Fruit fly (Drosophila melanogaster) whole organism, embryonic: ENCODE data around the gene CG5515.
A peak's percentile ranks its signal among the peaks of the same experiment; 100 is the strongest.

Source experiments
- Aef1 ChIP-seq: fragments of 200-800 bp; sonication (Bioruptor generic); IDR thresholded peaks from 3 replicates; pipeline ENCODE4 v1.3.6; 2022; ENCODE audit warnings: missing biosample characterization, missing genetic modification characterization
- CG1024 ChIP-seq: fragments of 200-800 bp; sonication (Bioruptor generic); IDR thresholded peaks from 2 replicates; pipeline ENCODE4 v1.3.6; 2022; ENCODE audit warnings: missing biosample characterization, missing genetic modification characterization
- CG10321 ChIP-seq: fragments of 200-800 bp; sonication (Bioruptor generic); IDR thresholded peaks from 2 replicates; pipeline ENCODE4 v1.3.6; 2022; ENCODE audit warnings: missing biosample characterization, missing genetic modification characterization
- CG10431 ChIP-seq: fragments of 200-800 bp; sonication (Bioruptor generic); optimal IDR thresholded peaks from 3 replicates; lab custom pipeline; 2018; ENCODE audit warnings: missing biosample characterization, mild to moderate bottlenecking, missing genetic modification characterization
- CG11696 ChIP-seq: fragments of 200-800 bp; sonication (Bioruptor generic); IDR thresholded peaks from 2 replicates; pipeline ENCODE4 v1.3.6; 2022; ENCODE audit warnings: missing biosample characterization, missing genetic modification characterization
- CG12219 ChIP-seq: fragments of 200-800 bp; sonication (Bioruptor generic); optimal IDR thresholded peaks from 3 replicates; lab custom pipeline; 2018; ENCODE audit warnings: missing biosample characterization, mild to moderate bottlenecking, missing genetic modification characterization
- CG12942 ChIP-seq: fragments of 200-800 bp; sonication (Bioruptor generic); optimal IDR thresholded peaks from 3 replicates; lab custom pipeline; 2016; ENCODE audit warnings: missing biosample characterization, missing genetic modification characterization
- CG13775 ChIP-seq: fragments of 200-800 bp; sonication (Bioruptor generic); optimal IDR thresholded peaks from 3 replicates; lab custom pipeline; 2017; ENCODE audit warnings: missing biosample characterization, mild to moderate bottlenecking, missing genetic modification characterization
- CG14667 ChIP-seq: fragments of 200-800 bp; sonication (Bioruptor generic); IDR thresholded peaks from 2 replicates; pipeline ENCODE4 v1.3.6; 2022; ENCODE audit warnings: missing biosample characterization, missing genetic modification characterization
- CG14965 ChIP-seq: fragments of 200-800 bp; sonication (Bioruptor generic); optimal IDR thresholded peaks from 2 replicates; lab custom pipeline; 2016; ENCODE audit warnings: missing biosample characterization, missing genetic modification characterization, borderline replicate concordance
- CG15601 ChIP-seq: fragments of 200-800 bp; sonication (Bioruptor generic); optimal IDR thresholded peaks from 3 replicates; lab custom pipeline; 2019; ENCODE audit warnings: missing biosample characterization, mild to moderate bottlenecking, missing genetic modification characterization, moderate library complexity
- CG16813 ChIP-seq: fragments of 200-800 bp; sonication (Bioruptor generic); IDR thresholded peaks from 3 replicates; pipeline ENCODE4 v1.3.6; 2022; ENCODE audit warnings: missing biosample characterization, missing genetic modification characterization; ENCODE audit not compliant: partially characterized antibody
- CG17385 ChIP-seq: fragments of 200-800 bp; sonication (Bioruptor generic); optimal IDR thresholded peaks from 3 replicates; lab custom pipeline; 2018; ENCODE audit warnings: missing biosample characterization, mild to moderate bottlenecking, missing genetic modification characterization
- CG30431 ChIP-seq: fragments of 200-800 bp; sonication (Bioruptor generic); optimal IDR thresholded peaks from 2 replicates; lab custom pipeline; 2017; ENCODE audit warnings: missing biosample characterization, missing genetic modification characterization
- CG31365 ChIP-seq: fragments of 200-800 bp; sonication (Bioruptor generic); optimal IDR thresholded peaks from 2 replicates; lab custom pipeline; 2018; ENCODE audit warnings: missing biosample characterization, mild to moderate bottlenecking, missing genetic modification characterization
- CG4820 ChIP-seq: fragments of 200-800 bp; sonication (Bioruptor generic); optimal IDR thresholded peaks from 3 replicates; lab custom pipeline; 2016; ENCODE audit warnings: missing biosample characterization, missing genetic modification characterization
- CG7372 ChIP-seq: fragments of 200-800 bp; sonication (Bioruptor generic); IDR thresholded peaks from 2 replicates; pipeline ENCODE4 v1.3.6; 2022; ENCODE audit warnings: missing biosample characterization, missing genetic modification characterization
- CG7786 ChIP-seq: fragments of 200-800 bp; sonication (Bioruptor generic); optimal IDR thresholded peaks from 2 replicates; lab custom pipeline; 2016; ENCODE audit warnings: missing biosample characterization, missing genetic modification characterization
- CG7839 ChIP-seq: fragments of 200-800 bp; sonication (Bioruptor generic); optimal IDR thresholded peaks from 3 replicates; lab custom pipeline; 2018; ENCODE audit warnings: missing biosample characterization, mild to moderate bottlenecking, missing genetic modification characterization, moderate library complexity
- H2.0 ChIP-seq: fragments of 200-800 bp; sonication (Bioruptor generic); IDR thresholded peaks from 2 replicates; pipeline ENCODE4 v1.3.6; 2022; ENCODE audit warnings: missing biosample characterization, missing genetic modification characterization
- HLH4C ChIP-seq: fragments of 200-800 bp; sonication (Bioruptor generic); IDR thresholded peaks from 3 replicates; pipeline ENCODE4 v1.3.6; 2022; ENCODE audit warnings: missing biosample characterization, missing genetic modification characterization; ENCODE audit not compliant: partially characterized antibody
- HmgZ ChIP-seq: fragments of 200-800 bp; sonication (Bioruptor generic); optimal IDR thresholded peaks from 2 replicates; lab custom pipeline; 2018; ENCODE audit warnings: missing biosample characterization, mild to moderate bottlenecking, missing genetic modification characterization
- Meics ChIP-seq: fragments of 200-800 bp; sonication (Bioruptor generic); optimal IDR thresholded peaks from 2 replicates; lab custom pipeline; 2017; ENCODE audit warnings: missing biosample characterization, mild to moderate bottlenecking, missing genetic modification characterization
- Nf-YC ChIP-seq: fragments of 200-800 bp; optimal IDR thresholded peaks from 3 replicates; lab custom pipeline; 2019; ENCODE audit warnings: missing biosample characterization, mild to moderate bottlenecking, missing genetic modification characterization, moderate library complexity
- Oaz ChIP-seq: fragments of 200-800 bp; sonication (Bioruptor generic); IDR thresholded peaks from 2 replicates; pipeline ENCODE4 v1.3.6; 2022; ENCODE audit warnings: missing biosample characterization, missing genetic modification characterization
- Sry-β ChIP-seq: fragments of 200-800 bp; sonication (Bioruptor generic); optimal IDR thresholded peaks from 2 replicates; lab custom pipeline; 2018; ENCODE audit warnings: missing biosample characterization, mild to moderate bottlenecking, missing genetic modification characterization, moderate library complexity
- ase ChIP-seq: fragments of 200-800 bp; sonication (Bioruptor generic); IDR thresholded peaks from 3 replicates; pipeline ENCODE4 v1.3.6; 2022; ENCODE audit warnings: missing biosample characterization, missing genetic modification characterization
- bcd ChIP-seq: fragments of 200-800 bp; sonication (Bioruptor generic); optimal IDR thresholded peaks from 2 replicates; lab custom pipeline; 2017; ENCODE audit warnings: missing biosample characterization, mild to moderate bottlenecking, missing genetic modification characterization
- bowl ChIP-seq: fragments of 200-800 bp; sonication (Bioruptor generic); IDR thresholded peaks from 2 replicates; pipeline ENCODE4 v1.3.6; 2022; ENCODE audit warnings: missing biosample characterization, missing genetic modification characterization
- dati ChIP-seq: fragments of 200-800 bp; sonication (Bioruptor generic); IDR thresholded peaks from 2 replicates; pipeline ENCODE4 v1.3.6; 2022; ENCODE audit warnings: missing biosample characterization, missing genetic modification characterization
- fd102C ChIP-seq: fragments of 200-800 bp; sonication (Bioruptor generic); optimal IDR thresholded peaks from 2 replicates; lab custom pipeline; 2018; ENCODE audit warnings: missing biosample characterization, mild to moderate bottlenecking, missing genetic modification characterization, moderate library complexity
- ftz-f1 ChIP-seq: fragments of 200-800 bp; sonication (Bioruptor generic); optimal IDR thresholded peaks from 2 replicates; lab custom pipeline; 2016; ENCODE audit warnings: missing biosample characterization, missing genetic modification characterization
- gfzf ChIP-seq: fragments of 200-800 bp; sonication (Bioruptor generic); optimal IDR thresholded peaks from 2 replicates; lab custom pipeline; 2016; ENCODE audit warnings: missing biosample characterization, mild to moderate bottlenecking, missing genetic modification characterization, moderate library complexity
- grau ChIP-seq: fragments of 200-800 bp; optimal IDR thresholded peaks from 3 replicates; lab custom pipeline; 2019; ENCODE audit warnings: missing biosample characterization, mild to moderate bottlenecking, missing genetic modification characterization, moderate library complexity
- gro ChIP-seq: fragments of 200-800 bp; sonication (Bioruptor generic); optimal IDR thresholded peaks from 2 replicates; lab custom pipeline; 2016; ENCODE audit warnings: missing biosample characterization, missing genetic modification characterization
- ham ChIP-seq: fragments of 200-800 bp; sonication (Bioruptor generic); IDR thresholded peaks from 2 replicates; pipeline ENCODE4 v1.3.6; 2022; ENCODE audit warnings: missing biosample characterization, missing genetic modification characterization
- hbn ChIP-seq: fragments of 200-800 bp; sonication (Bioruptor generic); IDR thresholded peaks from 2 replicates; pipeline ENCODE4 v1.3.6; 2022; ENCODE audit warnings: missing biosample characterization, missing genetic modification characterization; ENCODE audit not compliant: partially characterized antibody
- insv ChIP-seq, 2 experiments: fragments of 200-800 bp; sonication (Bioruptor generic); optimal IDR thresholded peaks; 3 replicates each; lab custom pipeline; 2016 to 2018; ENCODE audit warnings: missing biosample characterization in 2 of 2, missing genetic modification characterization in 2 of 2
- kah ChIP-seq: fragments of 200-800 bp; sonication (Bioruptor generic); optimal IDR thresholded peaks from 2 replicates; lab custom pipeline; 2018; ENCODE audit warnings: missing biosample characterization, mild to moderate bottlenecking, missing genetic modification characterization
- pan ChIP-seq, 4 experiments: fragments of >200 bp in 3 of 4; fragments of 200-800 bp in 1 of 4; sonication (Bioruptor generic) in 1 of 4; optimal IDR thresholded peaks in 3 of 4; IDR thresholded peaks in 1 of 4; 2 replicates each; pipeline versions ENCODE4 v1.3.6 to Lab custom; 2017 to 2022; ENCODE audit warnings: missing biosample characterization in 2 of 4, missing genetic modification characterization in 2 of 4, mixed read lengths in 1 of 4
- pfk ChIP-seq: fragments of 200-800 bp; sonication (Bioruptor generic); optimal IDR thresholded peaks from 2 replicates; lab custom pipeline; 2018; ENCODE audit warnings: missing biosample characterization, mild to moderate bottlenecking, missing genetic modification characterization, moderate library complexity
- pho ChIP-seq: fragments of 200-800 bp; sonication (Bioruptor generic); optimal IDR thresholded peaks from 2 replicates; lab custom pipeline; 2016; ENCODE audit warnings: missing biosample characterization, missing genetic modification characterization
- pita ChIP-seq: fragments of 200-800 bp; sonication (Bioruptor generic); optimal IDR thresholded peaks from 2 replicates; lab custom pipeline; 2017; ENCODE audit warnings: missing biosample characterization, mild to moderate bottlenecking, missing genetic modification characterization
- ro ChIP-seq: fragments of 200-800 bp; sonication (Bioruptor generic); IDR thresholded peaks from 2 replicates; pipeline ENCODE4 v1.3.6; 2022; ENCODE audit warnings: missing biosample characterization, missing genetic modification characterization
- sqz ChIP-seq: fragments of 200-800 bp; sonication (Bioruptor generic); optimal IDR thresholded peaks from 3 replicates; lab custom pipeline; 2018; ENCODE audit warnings: missing biosample characterization, mild to moderate bottlenecking, missing genetic modification characterization
- sr ChIP-seq: fragments of 200-800 bp; sonication (Bioruptor generic); IDR thresholded peaks from 3 replicates; pipeline ENCODE4 v1.3.6; 2022; ENCODE audit warnings: missing biosample characterization, missing genetic modification characterization
- ssp ChIP-seq: fragments of 200-800 bp; sonication (Bioruptor generic); IDR thresholded peaks from 2 replicates; pipeline ENCODE4 v1.3.6; 2022; ENCODE audit warnings: missing biosample characterization, missing genetic modification characterization
- usp ChIP-seq: fragments of >200 bp; optimal IDR thresholded peaks from 2 replicates; lab custom pipeline; 2017; ENCODE audit warnings: missing biosample characterization, missing genetic modification characterization

CG5515 gene

dm6 chr3R:24230423-24231205 lies 41.9 kb upstream of the CG5515 start, which contains the start of gene mask (continued):
- TF ChIP-seq CG31365 (tag; lab: Kevin White, UChicago), result no peak
- peak; percentile 71 for TF ChIP-seq pho (GFP tag; lab: Kevin White, UChicago)
- TF ChIP-seq CG1024 (GFP tag; lab: Robert Waterston, UW), result peak; percentile 72
- TF ChIP-seq fd102C, result peak; percentile 50
- TF ChIP-seq CG14965 (GFP tag; lab: Kevin White, UChicago), result peak; percentile 33
- TF ChIP-seq kah (GFP tag; lab: Kevin White, UChicago), result peak; percentile 67
- TF ChIP-seq CG16813 (GFP tag; lab: Robert Waterston, UW), result no peak; the same call in 2 of the 3 replicates
- peak; percentile 50 for TF ChIP-seq Nf-YC (tag; lab: Kevin White, UChicago)
- peak; percentile 89 for TF ChIP-seq gfzf
- no peak for TF ChIP-seq pita
- peak; percentile 64 for TF ChIP-seq CG7839 (tag; lab: Kevin White, UChicago)
- TF ChIP-seq bowl (GFP tag; lab: Robert Waterston, UW), result peak; percentile 58
- peak; percentile 51 for TF ChIP-seq grau
- TF ChIP-seq ham, result 0 out of 2 replicates have a peak, but pooled peaks have one; percentile 25
- peak in 1 of 2 experiments; percentile 71 for TF ChIP-seq insv (GFP tag; optimal IDR thresholded peaks at IDR 0.05; lab: Kevin White, UChicago)
- peak; percentile 70 for TF ChIP-seq pfk
- TF ChIP-seq CG4820, result peak; percentile 47
- peak; percentile 38 for TF ChIP-seq CG12942 (GFP tag; lab: Kevin White, UChicago)
- TF ChIP-seq CG7786 (GFP tag; lab: Kevin White, UChicago), result peak; percentile 18
- peak; percentile 77 for TF ChIP-seq CG10431 (GFP tag; lab: Kevin White, UChicago)
- TF ChIP-seq ftz-f1 (GFP tag; lab: Kevin White, UChicago), result no peak
- TF ChIP-seq CG7372 (GFP tag; lab: Robert Waterston, UW), result peak; percentile 70
- TF ChIP-seq CG14667 (GFP tag; lab: Robert Waterston, UW), result peak; percentile 67
- TF ChIP-seq CG13775, result peak; percentile 89
- peak; percentile 78 for TF ChIP-seq sqz (GFP tag; lab: Kevin White, UChicago)
- TF ChIP-seq ssp, result peak; percentile 39
- TF ChIP-seq CG17385, result peak; percentile 83
- peak; percentile 76 for TF ChIP-seq gro
- peak; percentile 33 for TF ChIP-seq CG30431 (GFP tag; lab: Kevin White, UChicago)
- TF ChIP-seq usp, result no peak
- TF ChIP-seq ro, result no peak; the same call in 1 of the 2 replicates
- TF ChIP-seq Sry-β (GFP tag; lab: Kevin White, UChicago), result peak; percentile 35
- TF ChIP-seq H2.0, result peak; percentile 70; the same call in 1 of the 2 replicates
- TF ChIP-seq Oaz, result peak; percentile 61; the same call in 1 of the 2 replicates
- peak; percentile 61; the same call in 2 of the 3 replicates for TF ChIP-seq ase (GFP tag; lab: Robert Waterston, UW)
- peak; percentile 69 for TF ChIP-seq Aef1
- TF ChIP-seq bcd (GFP tag; lab: Kevin White, UChicago), result peak; percentile 88
- TF ChIP-seq CG11696 (GFP tag; lab: Robert Waterston, UW), result peak; percentile 55; the same call in 1 of the 2 replicates
- TF ChIP-seq Meics, result peak; percentile 85
- peak; percentile 55; the same call in 1 of the 2 replicates for TF ChIP-seq dati
- peak; percentile 72 for TF ChIP-seq CG12219 (GFP tag; lab: Kevin White, UChicago)
- peak; percentile 96 for TF ChIP-seq CG10321 (GFP tag; lab: Robert Waterston, UW)
- peak; percentile 70 for TF ChIP-seq CG15601 (tag; lab: Kevin White, UChicago)
- TF ChIP-seq hbn (GFP tag; lab: Robert Waterston, UW), result no peak
- TF ChIP-seq HmgZ (tag; lab: Kevin White, UChicago), result peak; percentile 56
- no peak for TF ChIP-seq pan (optimal IDR thresholded peaks at IDR 0.05; lab: Kevin White, UChicago)
- TF ChIP-seq pan (GFP tag; optimal IDR thresholded peaks at IDR 0.05 in 1 of 2, IDR thresholded peaks at IDR 0.05 in 1 of 2), result peak in 1 of 2 experiments; percentile 80
- TF ChIP-seq sr (GFP tag; lab: Robert Waterston, UW), result peak; percentile 83
- no peak for TF ChIP-seq HLH4C
